Worm (Caenorhabditis elegans) whole organism, L4 larva: ENCODE results near the gene C49H3.12.
"Not testable (repeated sequence)": the region's sequence is repeated elsewhere in the genome, so short reads cannot be mapped to it uniquely, and the experiment has no call there.

ENCODE experiments used
- D1046.2 ChIP-seq: fragments of 200-800 bp; sonication (Bioruptor generic); IDR thresholded peaks from 2 replicates; pipeline ENCODE4 v1.3.6; 2022; ENCODE audit warnings: missing genetic modification characterization, missing compliant biosample characterization
- F37D6.2 ChIP-seq: sonication (generic microtip); optimal IDR thresholded peaks from 2 replicates; lab custom pipeline; 2016; ENCODE audit warnings: mild to moderate bottlenecking, missing genetic modification characterization, missing compliant biosample characterization
- F49E8.2 ChIP-seq: sonication (generic microtip); optimal IDR thresholded peaks from 2 replicates; lab custom pipeline; 2016; ENCODE audit warnings: missing compliant biosample characterization, mild to moderate bottlenecking, missing genetic modification characterization, borderline replicate concordance
- T20F7.1 ChIP-seq: fragments of 200-800 bp; sonication (Bioruptor generic); optimal IDR thresholded peaks from 2 replicates; lab custom pipeline; 2018; ENCODE audit warnings: mild to moderate bottlenecking, missing genetic modification characterization, missing compliant biosample characterization
- T26A8.4 ChIP-seq: fragments of 200-800 bp; sonication (Bioruptor generic); IDR thresholded peaks from 2 replicates; pipeline ENCODE4 v1.3.6; 2022; ENCODE audit warnings: missing genetic modification characterization, missing compliant biosample characterization
- Y48G9A.11 ChIP-seq: fragments of 200-800 bp; sonication (Bioruptor generic); IDR thresholded peaks from 2 replicates; pipeline ENCODE4 v1.3.6; 2022; ENCODE audit warnings: missing genetic modification reagents, missing genetic modification characterization, missing compliant biosample characterization
- Y75B8A.6 ChIP-seq: fragments of 200-800 bp; sonication (Bioruptor generic); IDR thresholded peaks from 2 replicates; pipeline ENCODE4 v1.3.6; 2022; ENCODE audit warnings: missing genetic modification reagents, missing genetic modification characterization, missing compliant biosample characterization
- ZK337.2 ChIP-seq: fragments of 200-800 bp; sonication (Bioruptor generic); IDR thresholded peaks from 2 replicates; pipeline ENCODE4 v1.3.6; 2022; ENCODE audit warnings: missing genetic modification reagents, missing genetic modification characterization, missing compliant biosample characterization
- aha-1 ChIP-seq: fragments of 150-350 bp; peaks from one replicate; lab custom pipeline; 2014; ENCODE audit warnings: missing biosample characterization, missing genetic modification characterization
- arid-1 ChIP-seq: fragments of 200-800 bp; sonication (Bioruptor generic); conservative IDR thresholded peaks from 2 replicates; pipeline ENCODE4 v1.3.6; 2022; ENCODE audit warnings: missing genetic modification reagents, missing genetic modification characterization, missing compliant biosample characterization
- ceh-20 ChIP-seq: fragments of 200-800 bp; sonication (Bioruptor generic); IDR thresholded peaks from 2 replicates; pipeline ENCODE4 v1.3.6; 2022; ENCODE audit warnings: missing genetic modification reagents, missing genetic modification characterization, missing compliant biosample characterization
- ceh-44 ChIP-seq: fragments of 200-800 bp; sonication (Bioruptor generic); IDR thresholded peaks from 2 replicates; pipeline ENCODE4 v1.3.6; 2022; ENCODE audit warnings: missing genetic modification reagents, missing genetic modification characterization, missing compliant biosample characterization
- ctbp-1 ChIP-seq: fragments of 200-800 bp; sonication (Bioruptor generic); IDR thresholded peaks from 2 replicates; pipeline ENCODE4 v1.3.6; 2022; ENCODE audit warnings: missing genetic modification reagents, missing genetic modification characterization, missing compliant biosample characterization
- daf-16 ChIP-seq, 3 experiments: sonication (generic microtip); optimal IDR thresholded peaks; 2 replicates each; lab custom pipeline; 2016 to 2017; ENCODE audit warnings: missing genetic modification characterization in 3 of 3, missing genetic modification reagents in 3 of 3, mild to moderate bottlenecking in 2 of 3, missing compliant biosample characterization in 2 of 3, missing biosample characterization in 1 of 3, moderate library complexity in 1 of 3
- dmd-6 ChIP-seq: fragments of 200-800 bp; sonication (Bioruptor generic); IDR thresholded peaks from 2 replicates; pipeline ENCODE4 v1.3.6; 2022; ENCODE audit warnings: missing genetic modification reagents, missing genetic modification characterization, missing compliant biosample characterization
- dmd-9 ChIP-seq: fragments of 200-800 bp; sonication (Bioruptor generic); IDR thresholded peaks from 2 replicates; pipeline ENCODE4 v1.3.6; 2022; ENCODE audit warnings: missing genetic modification reagents, missing genetic modification characterization, missing compliant biosample characterization
- dpl-1 ChIP-seq: fragments of 150-350 bp; optimal IDR thresholded peaks from 2 replicates; lab custom pipeline; 2014; ENCODE audit warnings: missing biosample characterization, missing genetic modification reagents, missing genetic modification characterization
- duxl-1 ChIP-seq: sonication (generic microtip); optimal IDR thresholded peaks from 2 replicates; lab custom pipeline; 2016; ENCODE audit warnings: mild to moderate bottlenecking, missing genetic modification characterization, moderate library complexity, missing compliant biosample characterization; ENCODE audit not compliant: poor library complexity
- dve-1 ChIP-seq: sonication (generic microtip); optimal IDR thresholded peaks from 2 replicates; lab custom pipeline; 2017; ENCODE audit warnings: antibody characterized with exemption, mild to moderate bottlenecking, missing genetic modification characterization, missing compliant biosample characterization; ENCODE audit not compliant: insufficient read depth
- egl-43 ChIP-seq: fragments of 200-800 bp; sonication (Bioruptor generic); IDR thresholded peaks from 2 replicates; pipeline ENCODE4 v1.3.6; 2022; ENCODE audit warnings: missing genetic modification reagents, missing genetic modification characterization, missing compliant biosample characterization
- hif-1 ChIP-seq, 2 experiments: sonication (generic microtip); optimal IDR thresholded peaks; 2 replicates each; lab custom pipeline; 2016 to 2017; ENCODE audit warnings: missing compliant biosample characterization in 2 of 2, missing genetic modification characterization in 2 of 2, missing genetic modification reagents in 2 of 2, missing genotype in 2 of 2, mild to moderate bottlenecking in 1 of 2
- hlh-11 ChIP-seq: fragments of 200-800 bp; sonication (Bioruptor generic); optimal IDR thresholded peaks from 2 replicates; lab custom pipeline; 2018; ENCODE audit warnings: mild to moderate bottlenecking, missing genetic modification characterization, missing compliant biosample characterization
- hlh-30 ChIP-seq: sonication (generic microtip); optimal IDR thresholded peaks from 2 replicates; lab custom pipeline; 2017; ENCODE audit warnings: antibody characterized with exemption, mild to moderate bottlenecking, missing genetic modification characterization, missing compliant biosample characterization; ENCODE audit not compliant: insufficient read depth
- hmg-1.1 ChIP-seq: fragments of 200-800 bp; sonication (Bioruptor generic); IDR thresholded peaks from 2 replicates; pipeline ENCODE4 v1.3.6; 2022; ENCODE audit warnings: missing genetic modification reagents, missing genetic modification characterization, missing compliant biosample characterization
- lim-7 ChIP-seq: fragments of 200-800 bp; sonication (Bioruptor generic); IDR thresholded peaks from 2 replicates; pipeline ENCODE4 v1.3.6; 2022; ENCODE audit warnings: missing genetic modification characterization, missing compliant biosample characterization
- lin-1 ChIP-seq: fragments of 200-800 bp; sonication (Bioruptor generic); IDR thresholded peaks from 2 replicates; pipeline ENCODE4 v1.3.6; 2022; ENCODE audit warnings: missing genetic modification reagents, missing genetic modification characterization, missing compliant biosample characterization
- lin-13 ChIP-seq: fragments of 150-350 bp; optimal IDR thresholded peaks from 2 replicates; lab custom pipeline; 2014; ENCODE audit warnings: missing biosample characterization, missing genetic modification reagents, missing genetic modification characterization
- lin-38 ChIP-seq: fragments of 200-800 bp; sonication (Bioruptor generic); IDR thresholded peaks from 2 replicates; pipeline ENCODE4 v1.3.6; 2022; ENCODE audit warnings: missing genetic modification reagents, missing genetic modification characterization, missing compliant biosample characterization
- lsy-2 ChIP-seq, 2 experiments: fragments of 150-350 bp in 1 of 2; sonication (generic microtip) in 1 of 2; optimal IDR thresholded peaks; 2 replicates each; lab custom pipeline; 2014 to 2017; ENCODE audit warnings: missing biosample characterization in 2 of 2, missing genetic modification characterization in 2 of 2
- madf-5 ChIP-seq, 2 experiments: fragments of 200-800 bp; sonication (Bioruptor generic); IDR thresholded peaks; 2 replicates each; pipeline ENCODE4 v1.3.6; 2022; ENCODE audit warnings: missing compliant biosample characterization in 2 of 2, missing genetic modification characterization in 2 of 2
- madf-9 ChIP-seq: fragments of 200-800 bp; sonication (Bioruptor generic); conservative IDR thresholded peaks from 2 replicates; pipeline ENCODE4 v1.3.6; 2022; ENCODE audit warnings: missing genetic modification reagents, missing genetic modification characterization, missing compliant biosample characterization
- mdl-1 ChIP-seq, 2 experiments: fragments of 150-350 bp in 1 of 2; sonication (generic microtip) in 1 of 2; optimal IDR thresholded peaks; 2 replicates each; lab custom pipeline; 2014 to 2017; ENCODE audit warnings: missing biosample characterization in 2 of 2, missing genetic modification characterization in 2 of 2
- mep-1 ChIP-seq: fragments of 150-350 bp; sonication (generic microtip); optimal IDR thresholded peaks from 3 replicates; lab custom pipeline; 2014; ENCODE audit warnings: missing biosample characterization, missing genetic modification characterization
- mes-2 ChIP-seq: sonication (generic microtip); optimal IDR thresholded peaks from 2 replicates; lab custom pipeline; 2016; ENCODE audit warnings: missing genotype, mild to moderate bottlenecking, missing genetic modification characterization, missing compliant biosample characterization; ENCODE audit not compliant: poor library complexity, severe bottlenecking
- mxl-3 ChIP-seq: fragments of 200-800 bp; sonication (Bioruptor generic); optimal IDR thresholded peaks from 2 replicates; lab custom pipeline; 2018; ENCODE audit warnings: mild to moderate bottlenecking, missing genetic modification characterization, missing compliant biosample characterization
- nhr-28 ChIP-seq: fragments of 150-350 bp; optimal IDR thresholded peaks from 2 replicates; lab custom pipeline; 2014; ENCODE audit warnings: missing biosample characterization, missing genetic modification characterization
- nhr-42 ChIP-seq: fragments of 200-800 bp; sonication (Bioruptor generic); IDR thresholded peaks from 2 replicates; pipeline ENCODE4 v1.3.6; 2022; ENCODE audit warnings: missing genetic modification characterization, missing compliant biosample characterization
- nhr-6 ChIP-seq: fragments of 150-350 bp; optimal IDR thresholded peaks from 2 replicates; lab custom pipeline; 2014; ENCODE audit warnings: missing biosample characterization, missing genetic modification characterization
- rbr-2 ChIP-seq: sonication (generic microtip); optimal IDR thresholded peaks from 2 replicates; lab custom pipeline; 2016; ENCODE audit warnings: missing genotype, missing genetic modification characterization, missing compliant biosample characterization
- saeg-2 ChIP-seq: fragments of 200-800 bp; sonication (Bioruptor generic); IDR thresholded peaks from 2 replicates; pipeline ENCODE4 v1.3.6; 2022; ENCODE audit warnings: missing genetic modification reagents, missing genetic modification characterization, missing compliant biosample characterization
- spr-1 ChIP-seq: sonication (generic microtip); optimal IDR thresholded peaks from 2 replicates; lab custom pipeline; 2016; ENCODE audit warnings: mild to moderate bottlenecking, missing genetic modification characterization, missing compliant biosample characterization
- tra-1 ChIP-seq: fragments of 200-800 bp; sonication (Bioruptor generic); IDR thresholded peaks from 2 replicates; pipeline ENCODE4 v1.3.6; 2022; ENCODE audit warnings: missing genetic modification reagents, missing genetic modification characterization, missing compliant biosample characterization
- unc-130 ChIP-seq: sonication (generic microtip); optimal IDR thresholded peaks from 2 replicates; lab custom pipeline; 2016; ENCODE audit warnings: missing genetic modification reagents, missing genetic modification characterization, missing compliant biosample characterization
- unc-62 ChIP-seq, 3 experiments: fragments of 150-350 bp in 1 of 3; sonication (generic microtip); optimal IDR thresholded peaks in 2 of 3; peaks in 1 of 3; 1 replicate in 1 of 3; 2 replicates in 2 of 3; lab custom pipeline; 2014 to 2017; ENCODE audit warnings: missing biosample characterization in 3 of 3, missing genetic modification characterization in 3 of 3, missing genetic modification reagents in 3 of 3, missing genotype in 1 of 3
- vab-7 ChIP-seq: fragments of 200-800 bp; sonication (Bioruptor generic); IDR thresholded peaks from 2 replicates; pipeline ENCODE4 v1.3.6; 2022; ENCODE audit warnings: missing genetic modification reagents, missing genetic modification characterization, missing compliant biosample characterization
- zfp-3 ChIP-seq: fragments of 200-800 bp; sonication (Bioruptor generic); conservative IDR thresholded peaks from 2 replicates; pipeline ENCODE4 v1.3.6; 2022; ENCODE audit warnings: missing genetic modification reagents, missing genetic modification characterization, missing compliant biosample characterization

The C49H3.12 gene

ce11 chrIV:7946899-7947499, 19.9 kb upstream of the C49H3.12 start, which contains the start of gene F20D12.12:
Gene F20D12.12 (plus strand): TSS chrIV:7947440.
- TF ChIP-seq arid-1 (GFP tag; lab: Robert Waterston, UW) (peak; percentile 87), lim-7 (peak; percentile 50; the same call in 1 of the 2 replicates), ceh-44 (peak; percentile 96), unc-62 (GFP tag; optimal IDR thresholded peaks at IDR 0.05 in 1 of 2; lab: Kevin White, UChicago) (peak in 1 of 2 experiments; percentile 45), dpl-1 (GFP tag; lab: Kevin White, UChicago) (peak; percentile 73), ZK337.2 (GFP tag; lab: Robert Waterston, UW) (peak; percentile 85), mes-2 (peak; percentile 91), dmd-6 (GFP tag; lab: Robert Waterston, UW) (peak; percentile 85), nhr-42 (GFP tag; lab: Robert Waterston, UW) (peak; percentile 83; the same call in 1 of the 2 replicates), aha-1 (tag; lab: Kevin White, UChicago) (peak; percentile 95), dmd-9 (GFP tag; lab: Robert Waterston, UW) (peak; percentile 71; the same call in 1 of the 2 replicates), hmg-1.1 (peak; percentile 94), Y75B8A.6 (GFP tag; lab: Robert Waterston, UW) (0 out of 2 replicates have a peak, but pooled peaks have one; percentile 39), hlh-30 (tag; lab: Kevin White, UChicago) (peak; percentile 48), nhr-28 (tag; lab: Kevin White, UChicago) (peak; percentile 4), tra-1 (peak; percentile 87; the same call in 1 of the 2 replicates), saeg-2 (GFP tag; lab: Robert Waterston, UW) (0 out of 2 replicates have a peak, but pooled peaks have one; percentile 62), ceh-20 (GFP tag; lab: Robert Waterston, UW) (peak; percentile 90), T26A8.4 (GFP tag; lab: Robert Waterston, UW) (peak; percentile 81), dve-1 (tag; lab: Kevin White, UChicago) (peak; percentile 54), ctbp-1 (GFP tag; lab: Robert Waterston, UW) (peak; percentile 87), lsy-2 (tag; optimal IDR thresholded peaks at IDR 0.05; lab: Kevin White, UChicago) (peak; percentile 70 to 96), madf-5 (GFP tag; IDR thresholded peaks at IDR 0.05; lab: Robert Waterston, UW) (peak in 1 of 2 experiments; percentile 68; a peak in 1 of 4 replicates), F49E8.2 (tag; lab: Kevin White, UChicago) (peak; percentile 52), unc-130 (GFP tag; lab: Kevin White, UChicago) (peak; percentile 83), lin-13 (GFP tag; lab: Kevin White, UChicago) (peak; percentile 32), F37D6.2 (peak; percentile 27), rbr-2 (tag; lab: Kevin White, UChicago) (peak; percentile 74), zfp-3 (GFP tag; lab: Robert Waterston, UW) (peak; percentile 80), mep-1 (tag; lab: Kevin White, UChicago) (peak; percentile 45), mxl-3 (GFP tag; lab: Kevin White, UChicago) (peak; percentile 30), duxl-1 (tag; lab: Kevin White, UChicago) (peak; percentile 5), lin-1 (peak; percentile 85), vab-7 (GFP tag; lab: Robert Waterston, UW) (peak; percentile 96), hif-1 (tag; optimal IDR thresholded peaks at IDR 0.05; lab: Kevin White, UChicago) (peak in 1 of 2 experiments; percentile 49), nhr-6 (tag; lab: Kevin White, UChicago) (peak; percentile 68), hlh-11 (tag; lab: Kevin White, UChicago) (peak; percentile 68), daf-16 (tag; optimal IDR thresholded peaks at IDR 0.05; lab: Kevin White, UChicago) (peak; percentile 13), spr-1 (tag; lab: Kevin White, UChicago) (peak; percentile 29), T20F7.1 (GFP tag; lab: Kevin White, UChicago) (peak; percentile 79), D1046.2 (GFP tag; lab: Robert Waterston, UW) (peak; percentile 80; the same call in 1 of the 2 replicates), Y48G9A.11 (GFP tag; lab: Robert Waterston, UW) (peak; percentile 83), lin-38 (GFP tag; lab: Robert Waterston, UW) (peak; percentile 91), madf-9 (GFP tag; lab: Robert Waterston, UW) (peak; percentile 71; the same call in 1 of the 2 replicates), egl-43 (GFP tag; lab: Robert Waterston, UW) (peak; percentile 86), mdl-1 (tag; optimal IDR thresholded peaks at IDR 0.05; lab: Kevin White, UChicago) (peak in 1 of 2 experiments; percentile 64)
- TF ChIP-seq unc-62 (tag; optimal IDR thresholded peaks at IDR 0.05; lab: Kevin White, UChicago); daf-16 (GFP tag; optimal IDR thresholded peaks at IDR 0.05; lab: Kevin White, UChicago): not testable (repeated sequence)
